Fruit fly (Drosophila melanogaster) whole organism, pupa: ENCODE data around the gene CG42269.

ENCODE experiments used
- CG4496 ChIP-seq: fragments of 200-800 bp; sonication (Bioruptor generic); IDR thresholded peaks from 3 replicates; pipeline ENCODE4 v1.3.6; 2022; ENCODE audit warnings: missing biosample characterization, missing genetic modification characterization
- CG8301 ChIP-seq: fragments of 200-800 bp; sonication (Bioruptor generic); optimal IDR thresholded peaks from 2 replicates; lab custom pipeline; 2018; ENCODE audit warnings: missing biosample characterization, mild to moderate bottlenecking, missing genetic modification characterization
- D1 ChIP-seq: fragments of 200-800 bp; sonication (Bioruptor generic); optimal IDR thresholded peaks from 2 replicates; lab custom pipeline; 2018; ENCODE audit warnings: missing biosample characterization, mild to moderate bottlenecking, missing genetic modification characterization, moderate library complexity

dm6 chr3L:6052021-6052420 is 14.1 kb upstream of the CG42269 start, which contains the start of gene Jon65Aii:
- TF ChIP-seq CG8301 (tag; lab: Kevin White, UChicago) (no peak), CG4496 (no peak), D1 (no peak)
